Worm (Caenorhabditis elegans) whole organism, L3 larva: Measurements from ENCODE around the gene psd-1.

Experiments
- ceh-9 ChIP-seq: sonication (generic microtip); optimal IDR thresholded peaks from 2 replicates; lab custom pipeline; 2018; ENCODE audit warnings: missing biosample characterization, missing genetic modification characterization
- elt-1 ChIP-seq: fragments of 150-350 bp; optimal IDR thresholded peaks from 2 replicates; lab custom pipeline; 2014; ENCODE audit warnings: missing biosample characterization, missing genetic modification characterization
- jun-1 ChIP-seq: fragments of 150-350 bp; optimal IDR thresholded peaks from 2 replicates; lab custom pipeline; 2014; ENCODE audit warnings: missing biosample characterization, missing genetic modification reagents, missing genetic modification characterization
- lin-39 ChIP-seq: fragments of 150-350 bp; optimal IDR thresholded peaks from 2 replicates; lab custom pipeline; 2018; ENCODE audit warnings: missing biosample characterization, missing genetic modification reagents, missing genetic modification characterization
- nhr-11 ChIP-seq: fragments of 150-350 bp; optimal IDR thresholded peaks from 2 replicates; lab custom pipeline; 2014; ENCODE audit warnings: missing biosample characterization, missing genetic modification characterization
- nhr-12 ChIP-seq: fragments of 150-350 bp; optimal IDR thresholded peaks from 2 replicates; lab custom pipeline; 2014; ENCODE audit warnings: missing biosample characterization, missing genetic modification characterization
- pqm-1 ChIP-seq: fragments of 150-350 bp; optimal IDR thresholded peaks from 2 replicates; lab custom pipeline; 2017; ENCODE audit warnings: missing biosample characterization, missing genetic modification characterization, inconsistent platforms
- zag-1 ChIP-seq: fragments of 150-350 bp; optimal IDR thresholded peaks from 2 replicates; lab custom pipeline; 2014; ENCODE audit warnings: missing biosample characterization, missing genetic modification characterization

ce11 chrIII:7247740-7248139, 27.5 kb downstream of the psd-1 start, which contains the start of gene zmp-6:
- no peak for TF ChIP-seq nhr-12 (tag; lab: Kevin White, UChicago)
- TF ChIP-seq elt-1 (tag; lab: Kevin White, UChicago) = no peak
- TF ChIP-seq jun-1 (tag; lab: Kevin White, UChicago) = no peak
- no peak for TF ChIP-seq nhr-11 (tag; lab: Kevin White, UChicago)
- no peak for TF ChIP-seq lin-39 (tag; lab: Kevin White, UChicago)
- TF ChIP-seq pqm-1 = no peak
- no peak for TF ChIP-seq zag-1 (tag; lab: Kevin White, UChicago)
- no peak for TF ChIP-seq ceh-9 (tag; lab: Kevin White, UChicago)
